Worm (Caenorhabditis elegans) whole organism, L4/young adult: ENCODE measurements around the gene F54D5.23.

Experiments
- W03F9.2 ChIP-seq: fragments of 150-350 bp; optimal IDR thresholded peaks from 2 replicates; lab custom pipeline; 2014; ENCODE audit warnings: missing biosample characterization, missing genetic modification characterization
- him-1 ChIP-seq: sonication (generic microtip); optimal IDR thresholded peaks from 2 replicates; lab custom pipeline; 2016; ENCODE audit warnings: missing genotype, missing genetic modification reagents, missing genetic modification characterization, missing compliant biosample characterization

DNA sequence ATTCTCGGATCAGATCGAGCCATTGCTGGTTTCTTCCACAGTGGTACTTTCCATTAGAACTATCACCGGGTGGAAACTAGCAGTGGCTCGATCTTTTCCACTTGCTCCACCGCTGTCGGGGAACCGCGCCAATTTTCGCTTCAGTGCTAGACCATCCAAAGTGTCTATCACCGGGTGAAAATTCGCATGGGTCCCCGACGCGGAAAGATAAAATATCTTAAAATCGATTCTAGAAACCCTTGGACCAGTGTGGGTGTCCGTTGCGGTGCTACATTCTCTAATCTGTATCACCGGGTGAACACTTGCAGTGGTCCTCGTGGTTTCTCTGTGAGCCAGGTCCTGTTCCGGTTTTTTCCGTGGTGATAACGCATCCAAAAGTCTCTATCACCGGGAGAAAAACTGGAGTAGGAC lies 31.5 kb downstream of the F54D5.23 start:
- TF ChIP-seq him-1 (tag; lab: Kevin White, UChicago) (no peak), W03F9.2 (tag; lab: Kevin White, UChicago) (no peak)
